Worm (Caenorhabditis elegans) whole organism, midembryonic: Measurements from ENCODE around the gene madf-8.

Experiments used
- cog-1 ChIP-seq: sonication (generic microtip); optimal IDR thresholded peaks from 2 replicates; lab custom pipeline; 2016; ENCODE audit warnings: missing genetic modification characterization, missing compliant biosample characterization
- klf-2 ChIP-seq: fragments of 200-800 bp; sonication (Bioruptor generic); conservative IDR thresholded peaks from 2 replicates; pipeline ENCODE4 v1.3.6; 2022; ENCODE audit warnings: missing genetic modification reagents, missing genetic modification characterization, missing compliant biosample characterization
- tab-1 ChIP-seq: fragments of 200-800 bp; sonication (Bioruptor generic); IDR thresholded peaks from 2 replicates; pipeline ENCODE4 v1.3.6; 2022; ENCODE audit warnings: missing genetic modification characterization, missing compliant biosample characterization

DNA sequence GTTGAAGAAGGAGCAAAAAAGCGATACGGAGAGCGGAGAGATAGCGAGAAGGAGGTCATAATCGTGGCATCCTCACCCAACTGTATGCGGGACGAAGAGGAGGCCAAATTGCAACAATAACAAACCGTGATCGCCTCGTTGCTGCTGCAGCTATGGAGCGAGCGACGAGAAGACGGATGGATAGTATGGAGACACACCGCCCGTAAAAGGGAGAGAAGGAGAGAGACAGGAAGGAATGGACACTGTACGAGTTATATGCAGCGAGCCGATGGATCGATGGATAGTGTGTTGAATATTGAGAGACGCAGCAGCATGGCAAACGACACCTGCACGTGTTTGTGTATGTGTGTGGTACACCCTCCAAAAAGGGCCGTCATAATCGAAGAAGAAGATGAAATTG, 26.9 kb downstream of the madf-8 start:
- TF ChIP-seq cog-1 (tag; lab: Kevin White, UChicago), result no peak
- no peak for TF ChIP-seq klf-2 (GFP tag; lab: Robert Waterston, UW)
- TF ChIP-seq tab-1 (GFP tag; lab: Robert Waterston, UW), result no peak
